Worm (Caenorhabditis elegans) whole organism, mixed stage, embryonic: ENCODE results near the gene ZK180.6.

Source experiments
- M03D4.4 ChIP-seq: sonication (generic microtip); optimal IDR thresholded peaks from 2 replicates; lab custom pipeline; 2017; ENCODE audit warnings: mild to moderate bottlenecking, missing genetic modification characterization, missing compliant biosample characterization
- bed-3 ChIP-seq: fragments of 200-800 bp; sonication (Bioruptor generic); optimal IDR thresholded peaks from 3 replicates; lab custom pipeline; 2018; ENCODE audit warnings: mild to moderate bottlenecking, missing genetic modification characterization, moderate library complexity, missing compliant biosample characterization
- blmp-1 ChIP-seq: fragments of 150-350 bp; optimal IDR thresholded peaks from 2 replicates; lab custom pipeline; 2014; ENCODE audit warnings: missing biosample characterization, missing genetic modification characterization
- ceh-39 ChIP-seq: fragments of 150-350 bp; optimal IDR thresholded peaks from 2 replicates; lab custom pipeline; 2014; ENCODE audit warnings: missing biosample characterization, missing genetic modification characterization
- ceh-43 ChIP-seq: fragments of 200-800 bp; sonication (Bioruptor generic); optimal IDR thresholded peaks from 2 replicates; lab custom pipeline; 2018; ENCODE audit warnings: mild to moderate bottlenecking, missing genetic modification characterization, moderate library complexity, missing compliant biosample characterization
- ceh-83 ChIP-seq: fragments of 200-800 bp; sonication (Bioruptor generic); optimal IDR thresholded peaks from 2 replicates; lab custom pipeline; 2018; ENCODE audit warnings: mild to moderate bottlenecking, missing genetic modification characterization, missing compliant biosample characterization
- ces-1 ChIP-seq: fragments of 150-350 bp; optimal IDR thresholded peaks from 2 replicates; lab custom pipeline; 2014; ENCODE audit warnings: missing biosample characterization, missing genetic modification reagents, missing genetic modification characterization
- drap-1 ChIP-seq: fragments of 200-800 bp; sonication (Bioruptor generic); optimal IDR thresholded peaks from 3 replicates; lab custom pipeline; 2018; ENCODE audit warnings: mild to moderate bottlenecking, missing genetic modification characterization, missing compliant biosample characterization
- elt-1 ChIP-seq: sonication (generic microtip); optimal IDR thresholded peaks from 2 replicates; lab custom pipeline; 2017; ENCODE audit warnings: missing genetic modification characterization, mild to moderate bottlenecking, missing compliant biosample characterization, antibody characterized with exemption, moderate library complexity, borderline replicate concordance; ENCODE audit not compliant: insufficient read depth
- flh-1 ChIP-seq: fragments of 200-800 bp; sonication (Bioruptor generic); optimal IDR thresholded peaks from 2 replicates; lab custom pipeline; 2018; ENCODE audit warnings: mild to moderate bottlenecking, missing genetic modification characterization, moderate library complexity, missing compliant biosample characterization
- hlh-1 ChIP-seq: fragments of 150-350 bp; optimal IDR thresholded peaks from 2 replicates; lab custom pipeline; 2014; ENCODE audit warnings: missing biosample characterization, missing genetic modification reagents, missing genetic modification characterization
- lin-13 ChIP-seq: fragments of 150-350 bp; optimal IDR thresholded peaks from 2 replicates; lab custom pipeline; 2014; ENCODE audit warnings: missing biosample characterization, missing genetic modification characterization
- lin-32 ChIP-seq: fragments of 200-800 bp; sonication (Bioruptor generic); optimal IDR thresholded peaks from 2 replicates; lab custom pipeline; 2018; ENCODE audit warnings: mild to moderate bottlenecking, missing genetic modification characterization, missing compliant biosample characterization
- lsy-2 ChIP-seq: fragments of 150-350 bp; optimal IDR thresholded peaks from 2 replicates; lab custom pipeline; 2014; ENCODE audit warnings: missing biosample characterization, missing genetic modification characterization
- mab-5 ChIP-seq: fragments of 150-350 bp; optimal IDR thresholded peaks from 2 replicates; lab custom pipeline; 2014; ENCODE audit warnings: missing biosample characterization, missing genetic modification characterization
- mls-2 ChIP-seq: sonication (generic microtip); optimal IDR thresholded peaks from 2 replicates; lab custom pipeline; 2016; ENCODE audit warnings: mild to moderate bottlenecking, missing genetic modification characterization, moderate library complexity, missing compliant biosample characterization
- nhr-12 ChIP-seq: fragments of 150-350 bp; optimal IDR thresholded peaks from 2 replicates; lab custom pipeline; 2014; ENCODE audit warnings: missing biosample characterization, missing genetic modification characterization
- nhr-2 ChIP-seq: fragments of 150-350 bp; optimal IDR thresholded peaks from 2 replicates; lab custom pipeline; 2014; ENCODE audit warnings: missing biosample characterization, missing genetic modification characterization
- nhr-237 ChIP-seq: fragments of 150-350 bp; optimal IDR thresholded peaks from 2 replicates; lab custom pipeline; 2014; ENCODE audit warnings: missing biosample characterization, missing genetic modification characterization
- nhr-76 ChIP-seq: sonication (generic microtip); optimal IDR thresholded peaks from 2 replicates; lab custom pipeline; 2017; ENCODE audit warnings: missing biosample characterization, missing genetic modification characterization
- pha-4 ChIP-seq: fragments of 150-350 bp; optimal IDR thresholded peaks from 2 replicates; lab custom pipeline; 2018; ENCODE audit warnings: missing biosample characterization, missing genetic modification reagents, missing genetic modification characterization
- sem-2 ChIP-seq: fragments of 200-800 bp; sonication (Bioruptor generic); optimal IDR thresholded peaks from 2 replicates; lab custom pipeline; 2018; ENCODE audit warnings: mild to moderate bottlenecking, missing genetic modification characterization, missing compliant biosample characterization
- snpc-4 ChIP-seq: fragments of 150-350 bp; optimal IDR thresholded peaks from 2 replicates; lab custom pipeline; 2014; ENCODE audit warnings: missing biosample characterization, missing genetic modification characterization
- sptf-1 ChIP-seq: sonication (generic microtip); optimal IDR thresholded peaks from 2 replicates; lab custom pipeline; 2017; ENCODE audit warnings: mild to moderate bottlenecking, missing genetic modification characterization, moderate library complexity, missing compliant biosample characterization
- tbx-8 ChIP-seq: fragments of 200-800 bp; sonication (Bioruptor generic); optimal IDR thresholded peaks from 2 replicates; lab custom pipeline; 2018; ENCODE audit warnings: mild to moderate bottlenecking, missing genetic modification characterization, moderate library complexity, missing compliant biosample characterization
- unc-120 ChIP-seq: sonication (generic microtip); optimal IDR thresholded peaks from 2 replicates; lab custom pipeline; 2017; ENCODE audit warnings: missing genetic modification characterization, missing compliant biosample characterization; ENCODE audit not compliant: poor library complexity, severe bottlenecking
- unc-39 ChIP-seq: fragments of 150-350 bp; optimal IDR thresholded peaks from 2 replicates; lab custom pipeline; 2014; ENCODE audit warnings: missing biosample characterization, missing genetic modification characterization
- zip-8 ChIP-seq: fragments of 150-350 bp; optimal IDR thresholded peaks from 2 replicates; lab custom pipeline; 2014; ENCODE audit warnings: missing biosample characterization, missing genetic modification characterization
- ztf-11 ChIP-seq: fragments of 150-350 bp; optimal IDR thresholded peaks from 2 replicates; lab custom pipeline; 2014; ENCODE audit warnings: missing biosample characterization, missing genetic modification characterization

ZK180.6 gene

DNA sequence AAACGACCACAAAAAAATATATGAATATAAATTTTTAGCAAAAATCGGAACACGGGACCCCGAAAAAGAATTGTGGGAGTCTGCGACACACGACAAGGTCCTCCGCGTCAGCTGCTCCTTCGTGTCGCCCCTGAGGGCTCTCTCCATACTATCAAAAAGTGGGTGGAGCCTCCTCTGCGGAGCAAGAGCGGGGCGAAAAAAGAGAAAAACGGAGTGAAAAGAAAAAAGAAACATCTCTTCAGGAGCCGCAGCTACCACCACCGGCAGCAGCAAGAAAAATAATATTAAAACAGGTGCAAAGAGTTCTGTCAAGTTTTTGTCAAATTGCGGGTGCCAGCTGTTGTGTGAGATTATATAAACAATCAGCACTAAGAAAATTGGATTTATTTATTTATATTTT lies 18.2 kb downstream of the ZK180.6 start, which contains the start of gene gbb-2:
Gene gbb-2 (minus strand): TSS at position 112 of the 400 bp plus-strand sequence.
- TF ChIP-seq hlh-1 (tag; lab: Kevin White, UChicago) (peak; percentile 56), unc-120 (tag; lab: Kevin White, UChicago) (peak; percentile 82), mls-2 (tag; lab: Kevin White, UChicago) (no peak)

- peak; percentile 87 for TF ChIP-seq ces-1 (GFP tag; lab: Kevin White, UChicago)
- no peak for TF ChIP-seq unc-39 (tag; lab: Kevin White, UChicago)
These were observed 19.8 kb downstream of the ZK180.6 start for ce11 chrIV:4505078-4505477.

- TF ChIP-seq ceh-43 (GFP tag; lab: Kevin White, UChicago) (no peak), lsy-2 (tag; lab: Kevin White, UChicago) (no peak), unc-39 (tag; lab: Kevin White, UChicago) (no peak), flh-1 (GFP tag; lab: Kevin White, UChicago) (no peak), hlh-1 (tag; lab: Kevin White, UChicago) (no peak)
These were observed 34.6 kb downstream of the ZK180.6 start, which contains the start of gene ZK180.7 for ce11 chrIV:4490148-4490652. Gene ZK180.7 (plus strand): TSS chrIV:4490542.

ce11 chrIV:4486738-4487137 lies 38.1 kb downstream of the ZK180.6 start, which contains the start of gene trx-3:
Gene trx-3 (plus strand): TSS chrIV:4487028.
- no peak for TF ChIP-seq nhr-76
- no peak for TF ChIP-seq nhr-12 (tag; lab: Kevin White, UChicago)
- TF ChIP-seq unc-120 (tag; lab: Kevin White, UChicago), result no peak
- TF ChIP-seq lin-13 (tag; lab: Kevin White, UChicago), result no peak
- no peak for TF ChIP-seq bed-3 (GFP tag; lab: Kevin White, UChicago)
- no peak for TF ChIP-seq drap-1 (GFP tag; lab: Kevin White, UChicago)
- no peak for TF ChIP-seq tbx-8 (GFP tag; lab: Kevin White, UChicago)
- TF ChIP-seq lin-32 (GFP tag; lab: Kevin White, UChicago), result no peak
- no peak for TF ChIP-seq nhr-237 (tag; lab: Kevin White, UChicago)
- TF ChIP-seq ztf-11, result no peak
- TF ChIP-seq flh-1 (GFP tag; lab: Kevin White, UChicago), result no peak

ce11 chrIV:4484555-4484954 lies 40.3 kb downstream of the ZK180.6 start:
- TF ChIP-seq sem-2 (no peak), ces-1 (GFP tag; lab: Kevin White, UChicago) (no peak), M03D4.4 (no peak), mab-5 (no peak), pha-4 (tag; lab: Kevin White, UChicago) (no peak), flh-1 (GFP tag; lab: Kevin White, UChicago) (no peak), blmp-1 (no peak), unc-39 (tag; lab: Kevin White, UChicago) (no peak), lin-32 (GFP tag; lab: Kevin White, UChicago) (no peak), drap-1 (GFP tag; lab: Kevin White, UChicago) (no peak)

DNA sequence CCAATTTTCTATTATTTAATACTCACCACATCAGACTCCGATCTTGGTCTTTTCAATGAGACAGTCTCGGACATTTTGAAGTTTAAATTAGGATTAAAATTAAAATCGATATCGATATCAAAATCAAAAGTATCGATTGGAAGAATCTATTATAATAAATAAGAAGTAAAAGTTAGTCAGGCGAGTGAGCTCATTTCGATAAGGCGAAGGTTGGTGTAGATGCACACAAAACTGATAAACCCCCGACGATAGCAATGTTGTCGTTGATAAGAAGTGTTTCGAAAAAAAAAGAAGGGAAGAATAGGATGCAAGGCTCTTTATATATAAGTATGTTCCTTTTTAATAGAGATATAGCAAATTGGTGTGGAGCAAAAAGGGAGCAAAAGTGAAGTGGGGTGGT lies 42.3 kb downstream of the ZK180.6 start, which contains the start of gene M01H9.4:
Gene M01H9.4 (minus strand): TSS at position 379 of the 400 bp plus-strand sequence.
- no peak for TF ChIP-seq ceh-43 (GFP tag; lab: Kevin White, UChicago)
- TF ChIP-seq flh-1 (GFP tag; lab: Kevin White, UChicago), result no peak
- no peak for TF ChIP-seq nhr-12 (tag; lab: Kevin White, UChicago)
- no peak for TF ChIP-seq sptf-1
- TF ChIP-seq M03D4.4, result no peak
- no peak for TF ChIP-seq nhr-237 (tag; lab: Kevin White, UChicago)
- no peak for TF ChIP-seq elt-1 (tag; lab: Kevin White, UChicago)
- TF ChIP-seq sem-2, result no peak
- no peak for TF ChIP-seq nhr-76
- TF ChIP-seq mls-2 (tag; lab: Kevin White, UChicago), result no peak
- TF ChIP-seq nhr-2 (tag; lab: Kevin White, UChicago), result no peak
- TF ChIP-seq ceh-39, result no peak
- TF ChIP-seq snpc-4 (tag; lab: Kevin White, UChicago), result no peak
- TF ChIP-seq bed-3 (GFP tag; lab: Kevin White, UChicago), result no peak
- no peak for TF ChIP-seq lin-13 (tag; lab: Kevin White, UChicago)
- no peak for TF ChIP-seq ceh-83 (GFP tag; lab: Kevin White, UChicago)
- TF ChIP-seq hlh-1 (tag; lab: Kevin White, UChicago), result no peak
- TF ChIP-seq zip-8, result no peak
- no peak for TF ChIP-seq unc-120 (tag; lab: Kevin White, UChicago)
